Worm (Caenorhabditis elegans) whole organism, L3 larva: ENCODE data around the gene cpna-2.

Experiments
- aly-2 ChIP-seq: fragments of 150-350 bp; optimal IDR thresholded peaks from 2 replicates; lab custom pipeline; 2014; ENCODE audit warnings: missing biosample characterization, missing genetic modification characterization
- ceh-16 ChIP-seq: sonication (generic microtip); optimal IDR thresholded peaks from 2 replicates; lab custom pipeline; 2017; ENCODE audit warnings: missing biosample characterization, missing genetic modification characterization
- nhr-11 ChIP-seq: fragments of 150-350 bp; optimal IDR thresholded peaks from 2 replicates; lab custom pipeline; 2014; ENCODE audit warnings: missing biosample characterization, missing genetic modification characterization

DNA sequence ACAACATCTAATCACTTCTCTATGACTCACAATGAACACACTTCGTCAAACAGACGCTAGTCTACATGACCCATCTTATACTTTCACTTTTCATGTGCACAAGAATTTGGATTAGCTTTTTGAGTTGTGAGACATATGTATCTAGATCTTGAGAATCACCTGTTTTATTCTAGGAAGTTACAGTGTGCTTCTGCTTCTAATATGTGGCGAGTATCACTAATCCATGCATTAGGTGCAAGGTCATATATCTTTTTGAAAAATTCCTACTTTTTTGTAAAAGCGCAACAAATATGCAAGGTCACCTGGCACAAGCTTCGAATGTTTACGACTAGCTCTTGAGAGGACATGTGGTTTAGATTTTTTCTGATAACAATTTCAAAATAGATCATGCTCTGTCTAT lies 49.0 kb upstream of the cpna-2 start:
- TF ChIP-seq ceh-16 (tag; lab: Kevin White, UChicago) = no peak
- no peak for TF ChIP-seq aly-2 (tag; lab: Kevin White, UChicago)
- TF ChIP-seq nhr-11 = no peak
